Fruit fly (Drosophila melanogaster): ENCODE measurements around the gene p38c.

Gene p38c

dm6 chr3R:24108902-24109389, 41.1 kb downstream of the p38c start, which contains the start of the genes eIF4EHP and CG18428 (continued):
- TF ChIP-seq vvl (GFP tag; IDR thresholded peaks at IDR 0.05) (no peak), tgo (GFP tag; IDR thresholded peaks at IDR 0.05) (no peak), CG14667 (GFP tag; IDR thresholded peaks at IDR 0.05) (no peak), Mrtf (GFP tag; IDR thresholded peaks at IDR 0.05) (no peak; the same call in 1 of the 3 replicates), NFAT (GFP tag; IDR thresholded peaks at IDR 0.05) (peak; percentile 98), Hr39 (optimal IDR thresholded peaks at IDR 0.05) (no peak), CG10543 (GFP tag; optimal IDR thresholded peaks at IDR 0.05) (peak; percentile 100), sob (GFP tag; IDR thresholded peaks at IDR 0.05) (no peak), Asciz (GFP tag; optimal IDR thresholded peaks at IDR 0.05) (peak; percentile 99), CG7786 (GFP tag; optimal IDR thresholded peaks at IDR 0.05) (peak; percentile 89), CG12071 (GFP tag; optimal IDR thresholded peaks at IDR 0.05) (peak; percentile 96), CG32767 (GFP tag; IDR thresholded peaks at IDR 0.05) (no peak), CG10959 (GFP tag; IDR thresholded peaks at IDR 0.05) (no peak; the same call in 1 of the 2 replicates), danr (GFP tag; IDR thresholded peaks at IDR 0.05) (no peak), Med (GFP tag) (peak; percentile 98), ash1 (GFP tag; optimal IDR thresholded peaks at IDR 0.05) (peak; percentile 92), dmrt99B (tag; optimal IDR thresholded peaks at IDR 0.05) (peak; percentile 99), CG1529 (GFP tag; optimal IDR thresholded peaks at IDR 0.05) (peak; percentile 98), bowl (GFP tag; IDR thresholded peaks at IDR 0.05) (no peak; the same call in 1 of the 2 replicates), HHEX (GFP tag; optimal IDR thresholded peaks at IDR 0.05) (peak; percentile 98), sr (GFP tag; IDR thresholded peaks at IDR 0.05) (peak; percentile 82; the same call in 2 of the 3 replicates), dm (GFP tag; optimal IDR thresholded peaks at IDR 0.05) (peak; percentile 89), tll (GFP tag; optimal IDR thresholded peaks at IDR 0.05) (peak in 1 of 2 experiments; percentile 55), ftz-f1 (GFP tag; optimal IDR thresholded peaks at IDR 0.05) (peak; percentile 48), CG7987 (GFP tag; optimal IDR thresholded peaks at IDR 0.05) (peak; percentile 97), CG17328 (GFP tag; IDR thresholded peaks at IDR 0.05) (no peak), CG12104 (GFP tag; optimal IDR thresholded peaks at IDR 0.05) (peak; percentile 99), Awh (GFP tag; IDR thresholded peaks at IDR 0.05) (no peak; the same call in none of the 2 replicates), CG3838 (GFP tag; optimal IDR thresholded peaks at IDR 0.05) (peak; percentile 93), CG10209 (GFP tag; optimal IDR thresholded peaks at IDR 0.05) (peak; percentile 99), Trl (optimal IDR thresholded peaks at IDR 0.05) (no peak), Trl (GFP tag; optimal IDR thresholded peaks at IDR 0.05) (peak; percentile 84), CG10321 (GFP tag; IDR thresholded peaks at IDR 0.05) (0 out of 2 replicates have a peak, but pooled peaks have one; percentile 87), Sry-β (GFP tag; optimal IDR thresholded peaks at IDR 0.05) (peak; percentile 75), CG1792 (GFP tag; optimal IDR thresholded peaks at IDR 0.05) (peak; percentile 81), CG2202 (tag; optimal IDR thresholded peaks at IDR 0.05) (peak; percentile 99), CG15514 (GFP tag; optimal IDR thresholded peaks at IDR 0.05) (peak; percentile 95), klu (GFP tag; IDR thresholded peaks at IDR 0.05) (no peak; the same call in 1 of the 2 replicates), slou (GFP tag; optimal IDR thresholded peaks at IDR 0.05) (peak; percentile 97), hkb (optimal IDR thresholded peaks at IDR 0.05) (no peak), hkb (GFP tag; IDR thresholded peaks at IDR 0.05) (no peak), odd (GFP tag; optimal IDR thresholded peaks at IDR 0.05) (peak; percentile 99), HLHmδ (GFP tag; optimal IDR thresholded peaks at IDR 0.05) (peak; percentile 80), fu2 (GFP tag; optimal IDR thresholded peaks at IDR 0.05) (peak; percentile 75), Rfx (GFP tag; IDR thresholded peaks at IDR 0.05) (no peak), Dip3 (GFP tag; optimal IDR thresholded peaks at IDR 0.05) (peak; percentile 89), eve (GFP tag; optimal IDR thresholded peaks at IDR 0.05) (no peak), HmgZ (tag; optimal IDR thresholded peaks at IDR 0.05) (peak; percentile 99), CG11504 (tag; optimal IDR thresholded peaks at IDR 0.05) (peak; percentile 99), yki (optimal IDR thresholded peaks at IDR 0.05) (no peak), sisA (GFP tag; IDR thresholded peaks at IDR 0.05) (no peak), Hand (GFP tag; optimal IDR thresholded peaks at IDR 0.05) (peak; percentile 99)

All from whole organism, embryonic.